Fruit fly (Drosophila melanogaster) Kc167 (cell line): ENCODE results near the gene TwdlQ.

Source experiments
- Myc ChIP-seq: fragments of >200 bp; optimal IDR thresholded peaks from 2 replicates; lab custom pipeline; 2017; ENCODE audit warnings: missing external identifiers
- Sin3A ChIP-seq: fragments of >200 bp; optimal IDR thresholded peaks from 2 replicates; lab custom pipeline; 2018; ENCODE audit warnings: missing external identifiers
- h ChIP-seq: fragments of >200 bp; optimal IDR thresholded peaks from 3 replicates; lab custom pipeline; 2018; ENCODE audit warnings: missing external identifiers
- insv ChIP-seq: fragments of >200 bp; optimal IDR thresholded peaks from 3 replicates; lab custom pipeline; 2018; ENCODE audit warnings: missing external identifiers
- psq ChIP-seq: fragments of >200 bp; optimal IDR thresholded peaks from 2 replicates; lab custom pipeline; 2017; ENCODE audit warnings: missing external identifiers
- ttk ChIP-seq: sonication (Bioruptor generic); optimal IDR thresholded peaks from 2 replicates; lab custom pipeline; 2017; ENCODE audit warnings: missing external identifiers

DNA sequence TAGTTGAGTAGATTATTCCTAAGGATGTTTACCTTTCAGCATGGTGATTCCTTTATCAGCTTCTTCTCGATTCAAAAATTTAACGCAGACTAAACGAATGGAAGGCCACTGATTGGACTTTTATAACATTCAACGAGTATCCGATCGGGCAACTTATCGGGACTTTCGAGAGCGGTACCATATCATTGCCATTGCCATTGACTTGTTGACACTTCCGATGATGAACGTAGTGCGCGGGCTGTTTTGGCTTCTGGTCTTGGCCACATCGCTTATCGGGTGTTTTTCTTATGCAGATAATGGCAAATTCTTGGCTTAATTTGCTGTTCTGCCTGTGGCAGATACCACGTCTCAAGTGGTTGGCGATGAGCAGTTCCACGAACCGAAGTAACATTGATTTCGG lies 42.8 kb upstream of the TwdlQ start, which contains the start of gene CG6403:
- no peak for TF ChIP-seq Sin3A
- no peak for TF ChIP-seq ttk
- TF ChIP-seq h (lab: Kevin White, UChicago) = no peak
- no peak for TF ChIP-seq psq (lab: Kevin White, UChicago)
- no peak for TF ChIP-seq Myc (lab: Kevin White, UChicago)
- TF ChIP-seq insv (lab: Kevin White, UChicago) = no peak
